Fruit fly (Drosophila melanogaster) whole organism, embryonic: ENCODE data around the gene ClC-c.

ENCODE experiments used
- ATbp ChIP-seq: fragments of 200-800 bp; sonication (Bioruptor generic); optimal IDR thresholded peaks from 2 replicates; lab custom pipeline; 2017; ENCODE audit warnings: missing biosample characterization, mild to moderate bottlenecking, missing genetic modification characterization, missing genetic modification reagents
- B-H1 ChIP-seq: fragments of 200-800 bp; sonication (Bioruptor generic); IDR thresholded peaks from 3 replicates; pipeline ENCODE4 v1.3.6; 2022; ENCODE audit warnings: missing biosample characterization, missing genetic modification characterization
- CG10543 ChIP-seq: fragments of 200-800 bp; sonication (Bioruptor generic); optimal IDR thresholded peaks from 3 replicates; lab custom pipeline; 2017; ENCODE audit warnings: missing biosample characterization, mild to moderate bottlenecking, missing genetic modification characterization, moderate library complexity
- CG10979 ChIP-seq: fragments of 200-800 bp; sonication (Bioruptor generic); optimal IDR thresholded peaks from 2 replicates; lab custom pipeline; 2018; ENCODE audit warnings: missing biosample characterization, mild to moderate bottlenecking, missing genetic modification characterization, moderate library complexity
- CG12219 ChIP-seq: fragments of 200-800 bp; sonication (Bioruptor generic); optimal IDR thresholded peaks from 3 replicates; lab custom pipeline; 2018; ENCODE audit warnings: missing biosample characterization, mild to moderate bottlenecking, missing genetic modification characterization
- CG13123 ChIP-seq: fragments of 200-800 bp; sonication (Bioruptor generic); optimal IDR thresholded peaks from 2 replicates; lab custom pipeline; 2016; ENCODE audit warnings: missing biosample characterization, missing genetic modification characterization
- CG13287 ChIP-seq: fragments of 200-800 bp; sonication (Bioruptor generic); IDR thresholded peaks from 2 replicates; pipeline ENCODE4 v1.3.6; 2022; ENCODE audit warnings: missing biosample characterization, missing genetic modification characterization; ENCODE audit not compliant: partially characterized antibody
- CG13624 ChIP-seq: fragments of 200-800 bp; sonication (Bioruptor generic); optimal IDR thresholded peaks from 2 replicates; lab custom pipeline; 2016; ENCODE audit warnings: missing biosample characterization, missing genetic modification characterization
- CG14050 ChIP-seq: fragments of 200-800 bp; sonication (Bioruptor generic); IDR thresholded peaks from 3 replicates; pipeline ENCODE4 v1.3.6; 2022; ENCODE audit warnings: missing biosample characterization, missing genetic modification characterization
- CG1529 ChIP-seq: fragments of 200-800 bp; sonication (Bioruptor generic); optimal IDR thresholded peaks from 3 replicates; lab custom pipeline; 2018; ENCODE audit warnings: missing biosample characterization, missing genetic modification characterization
- CG16813 ChIP-seq: fragments of 200-800 bp; sonication (Bioruptor generic); IDR thresholded peaks from 3 replicates; pipeline ENCODE4 v1.3.6; 2022; ENCODE audit warnings: missing biosample characterization, missing genetic modification characterization; ENCODE audit not compliant: partially characterized antibody
- CG17568 ChIP-seq: fragments of 200-800 bp; sonication (Bioruptor generic); optimal IDR thresholded peaks from 2 replicates; lab custom pipeline; 2018; ENCODE audit warnings: missing biosample characterization, mild to moderate bottlenecking, missing genetic modification characterization, moderate library complexity
- CG31224 ChIP-seq: fragments of 200-800 bp; sonication (Bioruptor generic); IDR thresholded peaks from 2 replicates; pipeline ENCODE4 v1.3.6; 2022; ENCODE audit warnings: missing biosample characterization, missing genetic modification characterization
- CG3995 ChIP-seq: fragments of 200-800 bp; sonication (Bioruptor generic); optimal IDR thresholded peaks from 3 replicates; lab custom pipeline; 2016; ENCODE audit warnings: missing biosample characterization, missing genetic modification characterization
- CG4617 ChIP-seq: fragments of 200-800 bp; sonication (Bioruptor generic); optimal IDR thresholded peaks from 3 replicates; lab custom pipeline; 2016; ENCODE audit warnings: missing biosample characterization, missing genetic modification characterization, borderline replicate concordance
- CG7357 ChIP-seq: fragments of 200-800 bp; sonication (Bioruptor generic); IDR thresholded peaks from 3 replicates; pipeline ENCODE4 v1.3.6; 2022; ENCODE audit warnings: missing biosample characterization, missing genetic modification characterization
- CG7745 ChIP-seq: fragments of 200-800 bp; sonication (Bioruptor generic); optimal IDR thresholded peaks from 2 replicates; lab custom pipeline; 2018; ENCODE audit warnings: missing biosample characterization, mild to moderate bottlenecking, missing genetic modification characterization, moderate library complexity
- CG7928 ChIP-seq: fragments of 200-800 bp; sonication (Bioruptor generic); optimal IDR thresholded peaks from 2 replicates; lab custom pipeline; 2017; ENCODE audit warnings: missing biosample characterization, mild to moderate bottlenecking, missing genetic modification characterization
- CG7987 ChIP-seq: fragments of 200-800 bp; sonication (Bioruptor generic); optimal IDR thresholded peaks from 2 replicates; lab custom pipeline; 2018; ENCODE audit warnings: missing biosample characterization, mild to moderate bottlenecking, missing genetic modification characterization, moderate library complexity
- CG9215 ChIP-seq: fragments of 200-800 bp; sonication (Bioruptor generic); IDR thresholded peaks from 2 replicates; pipeline ENCODE4 v1.3.6; 2022; ENCODE audit warnings: missing biosample characterization, missing genetic modification characterization
- Dad ChIP-seq: fragments of 200-800 bp; sonication (Bioruptor generic); optimal IDR thresholded peaks from 3 replicates; lab custom pipeline; 2016; ENCODE audit warnings: missing biosample characterization, missing genetic modification characterization
- Dref ChIP-seq: fragments of 200-800 bp; sonication (Bioruptor generic); IDR thresholded peaks from 2 replicates; pipeline ENCODE4 v1.3.6; 2022; ENCODE audit warnings: missing biosample characterization, missing genetic modification characterization
- HLHmδ ChIP-seq: fragments of 200-800 bp; sonication (Bioruptor generic); optimal IDR thresholded peaks from 2 replicates; lab custom pipeline; 2018; ENCODE audit warnings: missing biosample characterization, mild to moderate bottlenecking, missing genetic modification characterization, moderate library complexity
- Hsf ChIP-seq: fragments of 200-800 bp; sonication (Bioruptor generic); optimal IDR thresholded peaks from 3 replicates; lab custom pipeline; 2016; ENCODE audit warnings: missing biosample characterization, missing genetic modification characterization
- Lpt ChIP-seq: fragments of >200 bp; optimal IDR thresholded peaks from 2 replicates; lab custom pipeline; 2018; ENCODE audit warnings: missing biosample characterization, missing genetic modification characterization
- Mes4 ChIP-seq: fragments of 200-800 bp; sonication (Bioruptor generic); optimal IDR thresholded peaks from 2 replicates; lab custom pipeline; 2016; ENCODE audit warnings: missing biosample characterization, missing genetic modification characterization
- NFAT ChIP-seq: fragments of 200-800 bp; sonication (Bioruptor generic); IDR thresholded peaks from 2 replicates; pipeline ENCODE4 v1.3.6; 2022; ENCODE audit warnings: missing biosample characterization, missing genetic modification characterization
- Sry-δ ChIP-seq: fragments of 200-800 bp; sonication (Bioruptor generic); optimal IDR thresholded peaks from 2 replicates; lab custom pipeline; 2016; ENCODE audit warnings: missing biosample characterization, missing genetic modification characterization
- Stat92E ChIP-seq, 3 experiments: fragments of >200 bp in 2 of 3; fragments of 200-800 bp in 1 of 3; sonication (Bioruptor generic) in 1 of 3; optimal IDR thresholded peaks; 2 replicates each; lab custom pipeline; 2017 to 2019; ENCODE audit warnings: missing biosample characterization in 3 of 3, missing genetic modification characterization in 3 of 3, mild to moderate bottlenecking in 1 of 3, moderate library complexity in 1 of 3
- TFAM ChIP-seq: fragments of 200-800 bp; sonication (Bioruptor generic); optimal IDR thresholded peaks from 2 replicates; lab custom pipeline; 2017; ENCODE audit warnings: missing biosample characterization, missing genetic modification characterization, inconsistent platforms
- Trl ChIP-seq, 3 experiments: fragments of >200 bp in 2 of 3; fragments of 200-800 bp in 1 of 3; sonication (Bioruptor generic) in 1 of 3; optimal IDR thresholded peaks; 2 replicates in 1 of 3; 3 replicates in 2 of 3; lab custom pipeline; 2016 to 2017; ENCODE audit warnings: missing biosample characterization in 1 of 3, missing genetic modification characterization in 1 of 3
- ab ChIP-seq: fragments of 200-800 bp; sonication (Bioruptor generic); optimal IDR thresholded peaks from 2 replicates; lab custom pipeline; 2016; ENCODE audit warnings: missing biosample characterization, missing genetic modification characterization
- abd-A ChIP-seq: fragments of 200-800 bp; sonication (Bioruptor generic); optimal IDR thresholded peaks from 3 replicates; lab custom pipeline; 2019; ENCODE audit warnings: missing biosample characterization, mild to moderate bottlenecking, missing genetic modification characterization, moderate library complexity
- ap ChIP-seq: fragments of 200-800 bp; sonication (Bioruptor generic); IDR thresholded peaks from 2 replicates; pipeline ENCODE4 v1.3.6; 2022; ENCODE audit warnings: missing biosample characterization, missing genetic modification characterization
- az2 ChIP-seq: fragments of 200-800 bp; sonication (Bioruptor generic); optimal IDR thresholded peaks from 3 replicates; lab custom pipeline; 2016; ENCODE audit warnings: missing biosample characterization, missing genetic modification characterization
- chinmo ChIP-seq: fragments of 200-800 bp; sonication (Bioruptor generic); IDR thresholded peaks from 4 replicates; pipeline ENCODE4 v1.3.6; 2022; ENCODE audit warnings: missing biosample characterization, missing genetic modification characterization; ENCODE audit not compliant: partially characterized antibody
- emc ChIP-seq: fragments of 200-800 bp; sonication (Bioruptor generic); optimal IDR thresholded peaks from 2 replicates; lab custom pipeline; 2016; ENCODE audit warnings: missing biosample characterization, missing genetic modification characterization
- en ChIP-seq: fragments of 200-800 bp; sonication (Bioruptor generic); optimal IDR thresholded peaks from 2 replicates; lab custom pipeline; 2016; ENCODE audit warnings: missing biosample characterization, missing genetic modification characterization
- ewg ChIP-seq: fragments of 200-800 bp; sonication (Bioruptor generic); optimal IDR thresholded peaks from 3 replicates; lab custom pipeline; 2017; ENCODE audit warnings: mild to moderate bottlenecking, missing biosample characterization, missing genetic modification reagents, missing genetic modification characterization
- exex ChIP-seq: fragments of 200-800 bp; sonication (Bioruptor generic); optimal IDR thresholded peaks from 4 replicates; lab custom pipeline; 2018; ENCODE audit warnings: missing biosample characterization, mild to moderate bottlenecking, missing genetic modification characterization, moderate library complexity
- gcm ChIP-seq: fragments of 200-800 bp; sonication (Bioruptor generic); optimal IDR thresholded peaks from 2 replicates; lab custom pipeline; 2019; ENCODE audit warnings: missing biosample characterization, mild to moderate bottlenecking, missing genetic modification characterization, moderate library complexity
- hth ChIP-seq: fragments of >200 bp; optimal IDR thresholded peaks from 2 replicates; lab custom pipeline; 2017; ENCODE audit warnings: inconsistent platforms
- knrl ChIP-seq: fragments of 200-800 bp; sonication (Bioruptor generic); IDR thresholded peaks from 3 replicates; pipeline ENCODE4 v1.3.6; 2022; ENCODE audit warnings: missing biosample characterization, missing genetic modification characterization; ENCODE audit not compliant: partially characterized antibody
- lilli ChIP-seq: fragments of 200-800 bp; sonication (Bioruptor generic); optimal IDR thresholded peaks from 3 replicates; lab custom pipeline; 2016; ENCODE audit warnings: missing biosample characterization, missing genetic modification characterization
- lmd ChIP-seq: fragments of 200-800 bp; sonication (Bioruptor generic); IDR thresholded peaks from 2 replicates; pipeline ENCODE4 v1.3.6; 2022; ENCODE audit warnings: missing biosample characterization, missing genetic modification characterization
- mld ChIP-seq: fragments of 200-800 bp; sonication (Bioruptor generic); IDR thresholded peaks from 3 replicates; pipeline ENCODE4 v1.3.6; 2022; ENCODE audit warnings: missing biosample characterization, missing genetic modification characterization; ENCODE audit not compliant: partially characterized antibody
- onecut ChIP-seq: fragments of 200-800 bp; sonication (Bioruptor generic); IDR thresholded peaks from 2 replicates; pipeline ENCODE4 v1.3.6; 2022; ENCODE audit warnings: missing biosample characterization, missing genetic modification characterization
- ttk ChIP-seq: fragments of 200-800 bp; sonication (Bioruptor generic); IDR thresholded peaks from 2 replicates; pipeline ENCODE4 v2.1.2; 2022; ENCODE audit warnings: missing biosample characterization, missing genetic modification characterization
- unc-4 ChIP-seq: fragments of 200-800 bp; sonication (Bioruptor generic); IDR thresholded peaks from 2 replicates; pipeline ENCODE4 v1.3.6; 2022; ENCODE audit warnings: missing biosample characterization, missing genetic modification characterization; ENCODE audit not compliant: partially characterized antibody
- yki ChIP-seq: fragments of >200 bp; optimal IDR thresholded peaks from 3 replicates; lab custom pipeline; 2018
- zen ChIP-seq: fragments of 200-800 bp; sonication (Bioruptor generic); optimal IDR thresholded peaks from 3 replicates; lab custom pipeline; 2018; ENCODE audit warnings: missing biosample characterization, mild to moderate bottlenecking, missing genetic modification characterization, moderate library complexity
- zfh1 ChIP-seq: fragments of 200-800 bp; sonication (Bioruptor generic); IDR thresholded peaks from 3 replicates; pipeline ENCODE4 v1.3.6; 2022; ENCODE audit warnings: missing biosample characterization, missing genetic modification characterization

Gene ClC-c

DNA sequence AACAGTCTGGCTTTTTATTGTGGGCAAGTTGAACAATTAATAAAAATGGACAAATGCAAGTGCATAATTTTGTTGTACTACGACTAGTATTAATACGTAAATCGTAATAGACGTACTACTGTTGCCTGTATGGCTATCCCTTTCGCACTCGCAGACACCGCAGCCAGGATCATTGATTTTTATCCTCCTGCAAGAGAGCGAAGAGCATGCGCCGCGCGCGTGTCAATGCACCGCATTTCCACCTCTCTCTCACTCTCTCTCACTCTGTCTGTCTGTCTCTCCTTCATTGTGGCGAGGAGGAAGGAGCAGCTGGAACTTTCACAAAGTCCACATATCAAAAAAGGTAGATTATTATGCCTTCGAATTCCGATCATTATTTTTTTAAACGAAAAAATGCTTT is 43.1 kb upstream of the ClC-c start:
- TF ChIP-seq onecut (GFP tag; lab: Robert Waterston, UW) = peak; percentile 98
- TF ChIP-seq TFAM (GFP tag; lab: Kevin White, UChicago) = no peak
- TF ChIP-seq Dref (GFP tag; lab: Robert Waterston, UW) = no peak
- TF ChIP-seq exex = no peak
- TF ChIP-seq CG4617 = no peak
- peak; percentile 67 for TF ChIP-seq HLHmδ (GFP tag; lab: Kevin White, UChicago)
- TF ChIP-seq zen (tag; lab: Kevin White, UChicago) = peak; percentile 10
- no peak for TF ChIP-seq Sry-δ (GFP tag; lab: Kevin White, UChicago)
- TF ChIP-seq CG13287 = no peak
- TF ChIP-seq Dad (GFP tag; lab: Kevin White, UChicago) = no peak
- no peak for TF ChIP-seq CG12219 (GFP tag; lab: Kevin White, UChicago)
- no peak for TF ChIP-seq B-H1 (GFP tag; lab: Robert Waterston, UW)
- TF ChIP-seq zfh1 = no peak
- TF ChIP-seq CG7357 = no peak
- TF ChIP-seq az2 (GFP tag; lab: Kevin White, UChicago) = no peak
- TF ChIP-seq CG1529 (GFP tag; lab: Kevin White, UChicago) = no peak
- TF ChIP-seq CG9215 (GFP tag; lab: Robert Waterston, UW) = no peak
- TF ChIP-seq lmd (GFP tag; lab: Robert Waterston, UW) = no peak
- TF ChIP-seq Hsf = no peak
- TF ChIP-seq CG13624 (GFP tag; lab: Kevin White, UChicago) = no peak
- no peak for TF ChIP-seq hth (lab: Kevin White, UChicago)
- TF ChIP-seq ttk = no peak
- TF ChIP-seq Mes4 (GFP tag; lab: Kevin White, UChicago) = no peak
- no peak for TF ChIP-seq lilli (GFP tag; lab: Kevin White, UChicago)
- TF ChIP-seq ewg = peak; percentile 90
- TF ChIP-seq CG10543 (GFP tag; lab: Kevin White, UChicago) = no peak
- no peak for TF ChIP-seq CG7745 (tag; lab: Kevin White, UChicago)
- TF ChIP-seq CG10979 (tag; lab: Kevin White, UChicago) = no peak
- TF ChIP-seq CG17568 = no peak
- no peak for TF ChIP-seq gcm (GFP tag; lab: Kevin White, UChicago)
- TF ChIP-seq CG7987 (GFP tag; lab: Kevin White, UChicago) = peak; percentile 60
- TF ChIP-seq abd-A (tag; lab: Kevin White, UChicago) = peak; percentile 27
- no peak for TF ChIP-seq NFAT (GFP tag; lab: Robert Waterston, UW)
- TF ChIP-seq ATbp = no peak
- TF ChIP-seq mld (GFP tag; lab: Robert Waterston, UW) = no peak
- TF ChIP-seq Trl (optimal IDR thresholded peaks at IDR 0.05; lab: Kevin White, UChicago) = peak; percentile 67 to 82
- no peak for TF ChIP-seq Trl (GFP tag; optimal IDR thresholded peaks at IDR 0.05; lab: Kevin White, UChicago)
- TF ChIP-seq chinmo (GFP tag; lab: Robert Waterston, UW) = no peak
- no peak for TF ChIP-seq CG7928 (GFP tag; lab: Kevin White, UChicago)
- no peak for TF ChIP-seq CG3995
- no peak for TF ChIP-seq Stat92E (GFP tag; optimal IDR thresholded peaks at IDR 0.05; lab: Kevin White, UChicago)
- no peak for TF ChIP-seq emc (GFP tag; lab: Kevin White, UChicago)
- no peak for TF ChIP-seq CG13123 (GFP tag; lab: Kevin White, UChicago)
- no peak for TF ChIP-seq CG16813 (GFP tag; lab: Robert Waterston, UW)
- TF ChIP-seq ap (GFP tag; lab: Robert Waterston, UW) = no peak
- no peak for TF ChIP-seq Lpt (GFP tag; lab: Kevin White, UChicago)
- TF ChIP-seq CG14050 (GFP tag; lab: Robert Waterston, UW) = no peak
- TF ChIP-seq yki (lab: Kevin White, UChicago) = peak; percentile 53
- TF ChIP-seq knrl (GFP tag; lab: Robert Waterston, UW) = no peak
- TF ChIP-seq unc-4 (GFP tag; lab: Robert Waterston, UW) = no peak
- TF ChIP-seq CG31224 (GFP tag; lab: Robert Waterston, UW) = no peak
- no peak for TF ChIP-seq en (GFP tag; lab: Kevin White, UChicago)
- no peak for TF ChIP-seq ab
